ENCODE assay signal across 1 fruit fly cellular context in the genomic region with DNA sequence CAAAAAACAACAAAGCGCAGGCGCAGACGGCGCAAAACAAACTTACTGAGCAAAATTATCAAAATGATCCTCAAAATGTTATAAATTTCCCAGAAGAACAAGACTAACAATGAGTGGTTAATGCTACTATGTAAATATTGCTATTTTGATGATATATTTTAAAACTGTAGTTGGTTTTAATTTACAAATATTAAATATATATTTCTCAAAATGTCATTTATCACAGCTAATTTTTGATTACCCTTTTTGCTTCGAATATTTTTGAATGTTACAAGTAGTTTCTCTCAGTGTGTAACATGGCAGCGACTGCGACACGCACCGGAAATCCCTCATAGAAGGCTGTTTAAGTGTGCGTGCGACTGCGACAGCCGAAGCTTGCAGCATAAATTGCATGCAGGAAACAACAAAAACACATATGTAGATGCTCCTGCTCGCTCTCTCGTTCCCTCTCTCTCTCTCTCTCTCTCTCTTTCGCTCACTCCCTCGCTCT.
TF ChIP-seq lines count a peak whose summit lies in the region.

No protein-coding gene starts in this region.

TF ChIP-seq in whole organism, embryonic, 481 proteins besides CTCF, POLR2A, EP300 and RAD21 (continued from another document and continues in another):
- TF ChIP-seq eyg (GFP tag; optimal IDR thresholded peaks at IDR 0.05; lab: Kevin White, UChicago), result no peak
- TF ChIP-seq HLH4C (GFP tag; IDR thresholded peaks at IDR 0.05; lab: Robert Waterston, UW; ENCODE audit: partially characterized antibody), result no peak
- peak; percentile 55 for TF ChIP-seq Sox102F (GFP tag; optimal IDR thresholded peaks at IDR 0.05; lab: Kevin White, UChicago)
- peak in 1 of 2 experiments; percentile 18 for TF ChIP-seq chif (GFP tag; optimal IDR thresholded peaks at IDR 0.05; lab: Kevin White, UChicago)
- peak; percentile 37 for TF ChIP-seq CG8924 (tag; optimal IDR thresholded peaks at IDR 0.05; lab: Kevin White, UChicago)
- TF ChIP-seq abd-A (tag; optimal IDR thresholded peaks at IDR 0.05; lab: Kevin White, UChicago), result no peak
- no peak for TF ChIP-seq CG4730 (GFP tag; IDR thresholded peaks at IDR 0.05; lab: Robert Waterston, UW)
- TF ChIP-seq CG18619 (GFP tag; optimal IDR thresholded peaks at IDR 0.05; lab: Kevin White, UChicago), result no peak
- TF ChIP-seq Sox100B (GFP tag; optimal IDR thresholded peaks at IDR 0.05; lab: Kevin White, UChicago), result peak; percentile 50
- TF ChIP-seq Six4 (GFP tag; optimal IDR thresholded peaks at IDR 0.05; lab: Kevin White, UChicago), result peak; percentile 15
- no peak for TF ChIP-seq slou (GFP tag; optimal IDR thresholded peaks at IDR 0.05; lab: Kevin White, UChicago)
- no peak for TF ChIP-seq schlank (tag; optimal IDR thresholded peaks at IDR 0.05; lab: Kevin White, UChicago)
- TF ChIP-seq Hr51 (GFP tag; optimal IDR thresholded peaks at IDR 0.05; lab: Kevin White, UChicago), result peak in 1 of 2 experiments; percentile 53
- TF ChIP-seq Oli (tag; optimal IDR thresholded peaks at IDR 0.05; lab: Kevin White, UChicago), result peak; percentile 53
- no peak for TF ChIP-seq Bgb (GFP tag; IDR thresholded peaks at IDR 0.05; lab: Robert Waterston, UW; ENCODE audit: partially characterized antibody)
- no peak for TF ChIP-seq ara (GFP tag; IDR thresholded peaks at IDR 0.05; lab: Robert Waterston, UW)
- TF ChIP-seq ap (GFP tag; IDR thresholded peaks at IDR 0.05; lab: Robert Waterston, UW), result no peak
- no peak for TF ChIP-seq zen (tag; optimal IDR thresholded peaks at IDR 0.05; lab: Kevin White, UChicago)
- TF ChIP-seq gsb-n (tag; optimal IDR thresholded peaks at IDR 0.05; lab: Kevin White, UChicago), result peak; percentile 26
- no peak for TF ChIP-seq CG17568 (GFP tag; optimal IDR thresholded peaks at IDR 0.05; lab: Kevin White, UChicago)
- TF ChIP-seq CG30431 (GFP tag; optimal IDR thresholded peaks at IDR 0.05; lab: Kevin White, UChicago), result peak; percentile 10
- peak; percentile 36 for TF ChIP-seq CG30403 (GFP tag; optimal IDR thresholded peaks at IDR 0.05; lab: Kevin White, UChicago)
- no peak for TF ChIP-seq D (optimal IDR thresholded peaks at IDR 0.05; lab: Kevin White, UChicago)
- peak; percentile 56 for TF ChIP-seq D (GFP tag; optimal IDR thresholded peaks at IDR 0.05; lab: Kevin White, UChicago)
- TF ChIP-seq B-H1 (GFP tag; IDR thresholded peaks at IDR 0.05; lab: Robert Waterston, UW), result no peak
- peak; percentile 30; the same call in 2 of the 3 replicates for TF ChIP-seq row (GFP tag; IDR thresholded peaks at IDR 0.05; lab: Robert Waterston, UW)
- no peak for TF ChIP-seq BEAF-32 (GFP tag; optimal IDR thresholded peaks at IDR 0.05; lab: Kevin White, UChicago)
- no peak for TF ChIP-seq Max (GFP tag; optimal IDR thresholded peaks at IDR 0.05; lab: Kevin White, UChicago)
- no peak for TF ChIP-seq CG33213 (GFP tag; optimal IDR thresholded peaks at IDR 0.05; lab: Kevin White, UChicago)
- no peak for TF ChIP-seq CG10431 (GFP tag; optimal IDR thresholded peaks at IDR 0.05; lab: Kevin White, UChicago)
- TF ChIP-seq pfk (GFP tag; optimal IDR thresholded peaks at IDR 0.05; lab: Kevin White, UChicago), result no peak
- TF ChIP-seq maf-S (GFP tag; optimal IDR thresholded peaks at IDR 0.05; lab: Kevin White, UChicago), result no peak
- no peak for TF ChIP-seq sd (tag; optimal IDR thresholded peaks at IDR 0.05; lab: Kevin White, UChicago)
- no peak for TF ChIP-seq sob (GFP tag; IDR thresholded peaks at IDR 0.05; lab: Robert Waterston, UW)
- TF ChIP-seq corto (GFP tag; optimal IDR thresholded peaks at IDR 0.05; lab: Kevin White, UChicago), result no peak
- TF ChIP-seq CG15073 (GFP tag; optimal IDR thresholded peaks at IDR 0.05; lab: Kevin White, UChicago), result no peak
- no peak for TF ChIP-seq Dip2 (GFP tag; IDR thresholded peaks at IDR 0.05; lab: Robert Waterston, UW)
- TF ChIP-seq pros (GFP tag; optimal IDR thresholded peaks at IDR 0.05; lab: Kevin White, UChicago), result no peak
- TF ChIP-seq otp (GFP tag; IDR thresholded peaks at IDR 0.05; lab: Robert Waterston, UW), result no peak
- no peak for TF ChIP-seq bigmax (GFP tag; optimal IDR thresholded peaks at IDR 0.05; lab: Kevin White, UChicago)
- TF ChIP-seq CG3726 (GFP tag; IDR thresholded peaks at IDR 0.05; lab: Robert Waterston, UW), result no peak
- no peak for TF ChIP-seq CG9797 (GFP tag; optimal IDR thresholded peaks at IDR 0.05; lab: Kevin White, UChicago)
- no peak for TF ChIP-seq chinmo (GFP tag; IDR thresholded peaks at IDR 0.05; lab: Robert Waterston, UW; ENCODE audit: partially characterized antibody)
- no peak for TF ChIP-seq CG8281 (tag; optimal IDR thresholded peaks at IDR 0.05; lab: Kevin White, UChicago)
- peak; percentile 6 for TF ChIP-seq CG33557 (GFP tag; optimal IDR thresholded peaks at IDR 0.05; lab: Kevin White, UChicago)
- TF ChIP-seq CG17359 (tag; optimal IDR thresholded peaks at IDR 0.05; lab: Kevin White, UChicago), result peak; percentile 11
- TF ChIP-seq gcm2 (GFP tag; optimal IDR thresholded peaks at IDR 0.05; lab: Kevin White, UChicago), result no peak
- no peak for TF ChIP-seq pho (GFP tag; optimal IDR thresholded peaks at IDR 0.05; lab: Kevin White, UChicago)
- TF ChIP-seq CG2678 (tag; optimal IDR thresholded peaks at IDR 0.05; lab: Kevin White, UChicago), result peak; percentile 45
- peak; percentile 42 for TF ChIP-seq CoRest (tag; optimal IDR thresholded peaks at IDR 0.05; lab: Kevin White, UChicago)
- TF ChIP-seq CG7928 (GFP tag; optimal IDR thresholded peaks at IDR 0.05; lab: Kevin White, UChicago), result no peak
- TF ChIP-seq CG4820 (GFP tag; optimal IDR thresholded peaks at IDR 0.05; lab: Kevin White, UChicago), result peak; percentile 32
- no peak for TF ChIP-seq wek (GFP tag; optimal IDR thresholded peaks at IDR 0.05; lab: Kevin White, UChicago)
- TF ChIP-seq Oaz (GFP tag; IDR thresholded peaks at IDR 0.05; lab: Robert Waterston, UW), result no peak
- TF ChIP-seq Deaf1 (tag; optimal IDR thresholded peaks at IDR 0.05; lab: Kevin White, UChicago), result no peak
- TF ChIP-seq ato (GFP tag; IDR thresholded peaks at IDR 0.05; lab: Robert Waterston, UW; ENCODE audit: partially characterized antibody), result no peak
- no peak for TF ChIP-seq pum (GFP tag; optimal IDR thresholded peaks at IDR 0.05; lab: Kevin White, UChicago)
- TF ChIP-seq CG2116 (GFP tag; optimal IDR thresholded peaks at IDR 0.05; lab: Kevin White, UChicago), result no peak
- TF ChIP-seq Fer3 (tag; optimal IDR thresholded peaks at IDR 0.05; lab: Kevin White, UChicago), result no peak
- TF ChIP-seq CG13624 (GFP tag; optimal IDR thresholded peaks at IDR 0.05; lab: Kevin White, UChicago), result no peak
- TF ChIP-seq Scr (GFP tag; IDR thresholded peaks at IDR 0.05; lab: Robert Waterston, UW; ENCODE audit: partially characterized antibody), result no peak
- TF ChIP-seq pzg (GFP tag; optimal IDR thresholded peaks at IDR 0.05; lab: Kevin White, UChicago), result no peak
- no peak for TF ChIP-seq danr (GFP tag; IDR thresholded peaks at IDR 0.05; lab: Robert Waterston, UW)
- TF ChIP-seq CG18262 (tag; optimal IDR thresholded peaks at IDR 0.05; lab: Kevin White, UChicago), result peak; percentile 73
- TF ChIP-seq CG10274 (GFP tag; optimal IDR thresholded peaks at IDR 0.05; lab: Kevin White, UChicago), result no peak
- no peak for TF ChIP-seq Nf-YC (tag; optimal IDR thresholded peaks at IDR 0.05; lab: Kevin White, UChicago)
- TF ChIP-seq CG10267 (tag; optimal IDR thresholded peaks at IDR 0.05; lab: Kevin White, UChicago), result peak; percentile 33
- TF ChIP-seq Optix (GFP tag; IDR thresholded peaks at IDR 0.05; lab: Robert Waterston, UW), result no peak
- TF ChIP-seq CG1529 (GFP tag; optimal IDR thresholded peaks at IDR 0.05; lab: Kevin White, UChicago), result peak; percentile 32
- TF ChIP-seq stwl (tag; optimal IDR thresholded peaks at IDR 0.05; lab: Kevin White, UChicago), result no peak
- no peak for TF ChIP-seq Dbx (GFP tag; IDR thresholded peaks at IDR 0.05; lab: Robert Waterston, UW)
- no peak for TF ChIP-seq CG10959 (GFP tag; IDR thresholded peaks at IDR 0.05; lab: Robert Waterston, UW)
- TF ChIP-seq fd102C (GFP tag; optimal IDR thresholded peaks at IDR 0.05; lab: Kevin White, UChicago), result no peak
- TF ChIP-seq CG13123 (GFP tag; optimal IDR thresholded peaks at IDR 0.05; lab: Kevin White, UChicago), result no peak
- TF ChIP-seq gro (GFP tag; optimal IDR thresholded peaks at IDR 0.05; lab: Kevin White, UChicago), result no peak
- peak; percentile 32; the same call in 1 of the 2 replicates for TF ChIP-seq klu (GFP tag; IDR thresholded peaks at IDR 0.05; lab: Robert Waterston, UW)
- no peak for TF ChIP-seq Bdp1 (GFP tag; optimal IDR thresholded peaks at IDR 0.05; lab: Kevin White, UChicago)
- TF ChIP-seq Trl (optimal IDR thresholded peaks at IDR 0.05; lab: Kevin White, UChicago), result peak; percentile 49 to 50
- no peak for TF ChIP-seq Trl (GFP tag; optimal IDR thresholded peaks at IDR 0.05; lab: Kevin White, UChicago)
- no peak for TF ChIP-seq Lim3 (GFP tag; IDR thresholded peaks at IDR 0.05; lab: Robert Waterston, UW)
- no peak for TF ChIP-seq seq (GFP tag; IDR thresholded peaks at IDR 0.05; lab: Robert Waterston, UW)
- peak; percentile 85 for TF ChIP-seq Ets65A (GFP tag; lab: Kevin White, UChicago)
- TF ChIP-seq CG6272 (GFP tag; IDR thresholded peaks at IDR 0.05; lab: Robert Waterston, UW), result no peak
- TF ChIP-seq Hsf (GFP tag; optimal IDR thresholded peaks at IDR 0.05; lab: Kevin White, UChicago), result no peak
- TF ChIP-seq cg (GFP tag; optimal IDR thresholded peaks at IDR 0.05; lab: Kevin White, UChicago), result peak; percentile 33
- TF ChIP-seq Doc2 (GFP tag; IDR thresholded peaks at IDR 0.05; lab: Robert Waterston, UW), result no peak
- TF ChIP-seq CG14014 (GFP tag; IDR thresholded peaks at IDR 0.05; lab: Robert Waterston, UW), result no peak
- TF ChIP-seq NC2α (GFP tag; optimal IDR thresholded peaks at IDR 0.05; lab: Kevin White, UChicago), result no peak
- no peak for TF ChIP-seq gfzf (GFP tag; optimal IDR thresholded peaks at IDR 0.05; lab: Kevin White, UChicago)
- TF ChIP-seq knrl (GFP tag; IDR thresholded peaks at IDR 0.05; lab: Robert Waterston, UW; ENCODE audit: partially characterized antibody), result no peak
- TF ChIP-seq ind (GFP tag; optimal IDR thresholded peaks at IDR 0.05; lab: Kevin White, UChicago), result no peak
- TF ChIP-seq Aef1 (GFP tag; IDR thresholded peaks at IDR 0.05; lab: Robert Waterston, UW), result no peak
- no peak for TF ChIP-seq rib (GFP tag; IDR thresholded peaks at IDR 0.05; lab: Robert Waterston, UW)
- no peak for TF ChIP-seq Hand (GFP tag; optimal IDR thresholded peaks at IDR 0.05; lab: Kevin White, UChicago)
- TF ChIP-seq Ets97D (GFP tag; optimal IDR thresholded peaks at IDR 0.05; lab: Kevin White, UChicago), result peak; percentile 32
- no peak for TF ChIP-seq scrt (GFP tag; optimal IDR thresholded peaks at IDR 0.05; lab: Kevin White, UChicago)
- TF ChIP-seq dan (GFP tag; IDR thresholded peaks at IDR 0.05; lab: Robert Waterston, UW), result no peak
- TF ChIP-seq CG8944 (GFP tag; optimal IDR thresholded peaks at IDR 0.05; lab: Kevin White, UChicago), result no peak
- TF ChIP-seq HHEX (GFP tag; optimal IDR thresholded peaks at IDR 0.05; lab: Kevin White, UChicago), result no peak
- TF ChIP-seq nerfin-1 (tag; optimal IDR thresholded peaks at IDR 0.05; lab: Kevin White, UChicago), result no peak
- peak; percentile 61 for TF ChIP-seq unpg (GFP tag; optimal IDR thresholded peaks at IDR 0.05; lab: Kevin White, UChicago)
- no peak for TF ChIP-seq CG3065 (GFP tag; optimal IDR thresholded peaks at IDR 0.05; lab: Kevin White, UChicago)
- no peak for TF ChIP-seq CG31388 (GFP tag; optimal IDR thresholded peaks at IDR 0.05; lab: Kevin White, UChicago)
- TF ChIP-seq tup (GFP tag; optimal IDR thresholded peaks at IDR 0.05; lab: Kevin White, UChicago), result no peak
- peak; percentile 45 for TF ChIP-seq D19A (tag; optimal IDR thresholded peaks at IDR 0.05; lab: Kevin White, UChicago)
- no peak for TF ChIP-seq CG8359 (GFP tag; optimal IDR thresholded peaks at IDR 0.05; lab: Kevin White, UChicago; ENCODE audit: borderline replicate concordance)
- TF ChIP-seq CG1602 (GFP tag; optimal IDR thresholded peaks at IDR 0.05; lab: Kevin White, UChicago), result peak; percentile 22
- TF ChIP-seq CG17385 (GFP tag; optimal IDR thresholded peaks at IDR 0.05; lab: Kevin White, UChicago), result peak; percentile 32
- no peak for TF ChIP-seq slbo (GFP tag; IDR thresholded peaks at IDR 0.05; lab: Robert Waterston, UW)
- no peak for TF ChIP-seq lbe (GFP tag; optimal IDR thresholded peaks at IDR 0.05; lab: Kevin White, UChicago)
- TF ChIP-seq CG10979 (tag; optimal IDR thresholded peaks at IDR 0.05; lab: Kevin White, UChicago), result peak; percentile 71
- no peak for TF ChIP-seq CG1792 (GFP tag; optimal IDR thresholded peaks at IDR 0.05; lab: Kevin White, UChicago)
- no peak for TF ChIP-seq MTF-1 (GFP tag; optimal IDR thresholded peaks at IDR 0.05; lab: Kevin White, UChicago; ENCODE audit: borderline replicate concordance)
- TF ChIP-seq CG6175 (GFP tag; IDR thresholded peaks at IDR 0.05; lab: Robert Waterston, UW), result no peak
- TF ChIP-seq nmo (GFP tag; optimal IDR thresholded peaks at IDR 0.05; lab: Kevin White, UChicago), result peak; percentile 41
- no peak for TF ChIP-seq CkIIα-i1 (GFP tag; IDR thresholded peaks at IDR 0.05; lab: Robert Waterston, UW)
- TF ChIP-seq CrebB (tag; optimal IDR thresholded peaks at IDR 0.05; lab: Kevin White, UChicago), result no peak
- no peak for TF ChIP-seq HmgZ (tag; optimal IDR thresholded peaks at IDR 0.05; lab: Kevin White, UChicago)
- TF ChIP-seq CG9437 (GFP tag; optimal IDR thresholded peaks at IDR 0.05; lab: Kevin White, UChicago), result no peak
- no peak for TF ChIP-seq crc (GFP tag; optimal IDR thresholded peaks at IDR 0.05; lab: Kevin White, UChicago)
- TF ChIP-seq sisA (GFP tag; IDR thresholded peaks at IDR 0.05; lab: Robert Waterston, UW), result no peak
- TF ChIP-seq MESR4 (GFP tag; optimal IDR thresholded peaks at IDR 0.05; lab: Kevin White, UChicago), result no peak
- TF ChIP-seq ci (GFP tag; IDR thresholded peaks at IDR 0.05; lab: Robert Waterston, UW), result peak; percentile 53; the same call in 2 of the 3 replicates
- TF ChIP-seq CG12236 (GFP tag; optimal IDR thresholded peaks at IDR 0.05; lab: Kevin White, UChicago), result no peak
- peak; percentile 37; the same call in 1 of the 2 replicates for TF ChIP-seq HLH3B (GFP tag; IDR thresholded peaks at IDR 0.05; lab: Robert Waterston, UW)
- no peak for TF ChIP-seq CG32767 (GFP tag; IDR thresholded peaks at IDR 0.05; lab: Robert Waterston, UW)
- no peak for TF ChIP-seq her (GFP tag; optimal IDR thresholded peaks at IDR 0.05; lab: Kevin White, UChicago)
- TF ChIP-seq Dp (GFP tag; optimal IDR thresholded peaks at IDR 0.05; lab: Kevin White, UChicago), result no peak
- no peak for TF ChIP-seq Neu2 (GFP tag; optimal IDR thresholded peaks at IDR 0.05; lab: Kevin White, UChicago; ENCODE audit: borderline replicate concordance)
- TF ChIP-seq CG11723 (GFP tag; optimal IDR thresholded peaks at IDR 0.05; lab: Kevin White, UChicago), result no peak
- no peak for TF ChIP-seq CG7963 (GFP tag; IDR thresholded peaks at IDR 0.05; lab: Robert Waterston, UW; ENCODE audit: partially characterized antibody)
